Worm (Caenorhabditis elegans): ENCODE measurements around the gene T10D4.15.

ce11 chrII:3156749-3157148 lies 10.8 kb downstream of the T10D4.15 start, which contains the start of gene sri-33:
- no peak for TF ChIP-seq nhr-237 (tag; optimal IDR thresholded peaks at IDR 0.05)
- TF ChIP-seq ztf-11 (tag; optimal IDR thresholded peaks at IDR 0.05), result no peak
- no peak for TF ChIP-seq lir-3 (tag; optimal IDR thresholded peaks at IDR 0.05; ENCODE audit: poor library complexity)
- no peak for TF ChIP-seq nhr-28 (tag; optimal IDR thresholded peaks at IDR 0.05)
- no peak for TF ChIP-seq elt-3 (tag; optimal IDR thresholded peaks at IDR 0.05)
- no peak for TF ChIP-seq mep-1 (tag; optimal IDR thresholded peaks at IDR 0.05)
- no peak for TF ChIP-seq ztf-4 (tag; optimal IDR thresholded peaks at IDR 0.05)
- no peak for TF ChIP-seq ceh-90 (tag; optimal IDR thresholded peaks at IDR 0.05)
- no peak for TF ChIP-seq mdl-1 (tag; optimal IDR thresholded peaks at IDR 0.05)
- no peak for TF ChIP-seq nhr-20 (tag; optimal IDR thresholded peaks at IDR 0.05)
- no peak for TF ChIP-seq lin-15B (tag; optimal IDR thresholded peaks at IDR 0.05)
- no peak for TF ChIP-seq lsy-2 (tag; optimal IDR thresholded peaks at IDR 0.05)

Data from whole organism, L1 larva.